Worm (Caenorhabditis elegans) whole organism, L3 larva: Measurements from ENCODE around the gene sprr-1.

Source experiments
- nhr-25 ChIP-seq: sonication (generic microtip); optimal IDR thresholded peaks from 2 replicates; lab custom pipeline; 2017; ENCODE audit warnings: missing biosample characterization, missing genetic modification characterization
- nhr-28 ChIP-seq: fragments of 150-350 bp; optimal IDR thresholded peaks from 2 replicates; lab custom pipeline; 2014; ENCODE audit warnings: missing biosample characterization, missing genetic modification characterization
- ztf-11 ChIP-seq: fragments of 150-350 bp; optimal IDR thresholded peaks from 2 replicates; lab custom pipeline; 2014; ENCODE audit warnings: missing biosample characterization, missing genetic modification characterization

DNA sequence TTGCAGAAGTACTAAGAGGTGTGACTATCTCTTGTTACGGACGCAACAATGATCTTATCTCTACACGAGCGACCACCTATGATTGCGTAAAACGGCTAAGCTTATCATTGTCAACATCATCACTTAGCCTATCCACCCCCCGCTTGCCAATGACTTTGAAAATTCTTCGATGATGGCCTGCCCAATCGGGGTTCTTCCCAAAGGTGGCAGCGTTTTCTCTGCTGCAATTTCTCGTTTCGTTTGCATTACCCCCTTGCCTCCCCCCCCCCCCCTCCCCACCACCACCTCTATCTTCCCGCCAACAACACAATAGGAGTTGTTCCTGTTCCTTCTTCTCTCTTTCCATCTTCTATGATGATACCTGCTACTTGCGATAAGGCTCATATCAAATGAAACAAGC is 21.1 kb downstream of the sprr-1 start:
- TF ChIP-seq nhr-25 (tag; lab: Kevin White, UChicago) = no peak
- no peak for TF ChIP-seq ztf-11 (tag; lab: Kevin White, UChicago)
- no peak for TF ChIP-seq nhr-28 (tag; lab: Kevin White, UChicago)
